Fruit fly (Drosophila melanogaster) whole organism, embryonic: ENCODE results near the gene gish.

Experiments
- Atf6 ChIP-seq: fragments of 200-800 bp; sonication (Bioruptor generic); IDR thresholded peaks from 2 replicates; pipeline ENCODE4 v1.3.6; 2022; ENCODE audit warnings: missing biosample characterization, missing genetic modification characterization
- Bdp1 ChIP-seq: fragments of 200-800 bp; sonication (Bioruptor generic); optimal IDR thresholded peaks from 3 replicates; lab custom pipeline; 2016; ENCODE audit warnings: missing biosample characterization, missing genetic modification characterization
- BtbVII ChIP-seq: fragments of 200-800 bp; sonication (Bioruptor generic); optimal IDR thresholded peaks from 3 replicates; lab custom pipeline; 2017; ENCODE audit warnings: missing biosample characterization, mild to moderate bottlenecking, missing genetic modification characterization
- CG10209 ChIP-seq: fragments of 200-800 bp; sonication (Bioruptor generic); optimal IDR thresholded peaks from 3 replicates; lab custom pipeline; 2017; ENCODE audit warnings: missing biosample characterization, mild to moderate bottlenecking, missing genetic modification characterization, missing genetic modification reagents
- CG10321 ChIP-seq: fragments of 200-800 bp; sonication (Bioruptor generic); IDR thresholded peaks from 2 replicates; pipeline ENCODE4 v1.3.6; 2022; ENCODE audit warnings: missing biosample characterization, missing genetic modification characterization
- CG12219 ChIP-seq: fragments of 200-800 bp; sonication (Bioruptor generic); optimal IDR thresholded peaks from 3 replicates; lab custom pipeline; 2018; ENCODE audit warnings: missing biosample characterization, mild to moderate bottlenecking, missing genetic modification characterization
- CG12744 ChIP-seq: fragments of 200-800 bp; sonication (Bioruptor generic); optimal IDR thresholded peaks from 2 replicates; lab custom pipeline; 2016; ENCODE audit warnings: missing biosample characterization, missing genetic modification characterization
- CG12942 ChIP-seq: fragments of 200-800 bp; sonication (Bioruptor generic); optimal IDR thresholded peaks from 3 replicates; lab custom pipeline; 2016; ENCODE audit warnings: missing biosample characterization, missing genetic modification characterization
- CG13296 ChIP-seq: fragments of 200-800 bp; sonication (Bioruptor generic); optimal IDR thresholded peaks from 3 replicates; lab custom pipeline; 2018; ENCODE audit warnings: missing biosample characterization, mild to moderate bottlenecking, missing genetic modification characterization
- CG13624 ChIP-seq: fragments of 200-800 bp; sonication (Bioruptor generic); optimal IDR thresholded peaks from 2 replicates; lab custom pipeline; 2016; ENCODE audit warnings: missing biosample characterization, missing genetic modification characterization
- CG13894 ChIP-seq: fragments of 200-800 bp; sonication (Bioruptor generic); optimal IDR thresholded peaks from 3 replicates; lab custom pipeline; 2018; ENCODE audit warnings: missing biosample characterization, mild to moderate bottlenecking, missing genetic modification characterization, moderate library complexity
- CG14860 ChIP-seq: fragments of 200-800 bp; sonication (Bioruptor generic); IDR thresholded peaks from 3 replicates; pipeline ENCODE4 v1.3.6; 2022; ENCODE audit warnings: missing biosample characterization, missing genetic modification characterization; ENCODE audit not compliant: partially characterized antibody
- CG15073 ChIP-seq: fragments of 200-800 bp; sonication (Bioruptor generic); optimal IDR thresholded peaks from 2 replicates; lab custom pipeline; 2016; ENCODE audit warnings: missing biosample characterization, missing genetic modification characterization
- CG15269 ChIP-seq: fragments of 200-800 bp; sonication (Bioruptor generic); optimal IDR thresholded peaks from 2 replicates; lab custom pipeline; 2018; ENCODE audit warnings: missing biosample characterization, mild to moderate bottlenecking, missing genetic modification characterization, moderate library complexity
- CG16813 ChIP-seq: fragments of 200-800 bp; sonication (Bioruptor generic); IDR thresholded peaks from 3 replicates; pipeline ENCODE4 v1.3.6; 2022; ENCODE audit warnings: missing biosample characterization, missing genetic modification characterization; ENCODE audit not compliant: partially characterized antibody
- CG1832 ChIP-seq: fragments of 200-800 bp; sonication (Bioruptor generic); optimal IDR thresholded peaks from 2 replicates; lab custom pipeline; 2017; ENCODE audit warnings: missing biosample characterization, mild to moderate bottlenecking, missing genetic modification characterization, inconsistent platforms
- CG2116 ChIP-seq: fragments of 200-800 bp; sonication (Bioruptor generic); optimal IDR thresholded peaks from 3 replicates; lab custom pipeline; 2018; ENCODE audit warnings: missing biosample characterization, mild to moderate bottlenecking, missing genetic modification characterization
- CG2199 ChIP-seq: fragments of 200-800 bp; sonication (Bioruptor generic); IDR thresholded peaks from 3 replicates; pipeline ENCODE4 v1.3.6; 2022; ENCODE audit warnings: missing biosample characterization, missing genetic modification characterization
- CG31365 ChIP-seq: fragments of 200-800 bp; sonication (Bioruptor generic); optimal IDR thresholded peaks from 2 replicates; lab custom pipeline; 2018; ENCODE audit warnings: missing biosample characterization, mild to moderate bottlenecking, missing genetic modification characterization
- CG3163 ChIP-seq: fragments of 200-800 bp; sonication (Bioruptor generic); optimal IDR thresholded peaks from 3 replicates; lab custom pipeline; 2016; ENCODE audit warnings: missing biosample characterization, missing genetic modification characterization
- CG3407 ChIP-seq: fragments of 200-800 bp; sonication (Bioruptor generic); optimal IDR thresholded peaks from 2 replicates; lab custom pipeline; 2018; ENCODE audit warnings: missing biosample characterization, mild to moderate bottlenecking, missing genetic modification characterization
- CG4404 ChIP-seq: fragments of 200-800 bp; sonication (Bioruptor generic); IDR thresholded peaks from 2 replicates; pipeline ENCODE4 v1.3.6; 2022; ENCODE audit warnings: missing biosample characterization, missing genetic modification characterization
- CG4617 ChIP-seq: fragments of 200-800 bp; sonication (Bioruptor generic); optimal IDR thresholded peaks from 3 replicates; lab custom pipeline; 2016; ENCODE audit warnings: missing biosample characterization, missing genetic modification characterization, borderline replicate concordance
- CG6683 ChIP-seq: fragments of 200-800 bp; sonication (Bioruptor generic); optimal IDR thresholded peaks from 2 replicates; lab custom pipeline; 2017; ENCODE audit warnings: missing biosample characterization, mild to moderate bottlenecking, missing genetic modification characterization, missing genetic modification reagents
- CG8089 ChIP-seq: fragments of 200-800 bp; sonication (Bioruptor generic); optimal IDR thresholded peaks from 3 replicates; lab custom pipeline; 2016; ENCODE audit warnings: missing biosample characterization, missing genetic modification characterization
- CG8388 ChIP-seq: fragments of 200-800 bp; sonication (Bioruptor generic); optimal IDR thresholded peaks from 2 replicates; lab custom pipeline; 2019; ENCODE audit warnings: missing biosample characterization, mild to moderate bottlenecking, missing genetic modification characterization, moderate library complexity
- CG8944 ChIP-seq: fragments of 200-800 bp; sonication (Bioruptor generic); optimal IDR thresholded peaks from 3 replicates; lab custom pipeline; 2016; ENCODE audit warnings: missing biosample characterization, missing genetic modification characterization
- Dad ChIP-seq: fragments of 200-800 bp; sonication (Bioruptor generic); optimal IDR thresholded peaks from 3 replicates; lab custom pipeline; 2016; ENCODE audit warnings: missing biosample characterization, missing genetic modification characterization
- ERR ChIP-seq: fragments of 200-800 bp; sonication (Bioruptor generic); optimal IDR thresholded peaks from 2 replicates; lab custom pipeline; 2016; ENCODE audit warnings: missing biosample characterization, missing genetic modification characterization
- Kr ChIP-seq: fragments of 200-800 bp; sonication (Bioruptor generic); optimal IDR thresholded peaks from 2 replicates; lab custom pipeline; 2017; ENCODE audit warnings: missing biosample characterization, mild to moderate bottlenecking, missing genetic modification characterization
- Lpt ChIP-seq: fragments of >200 bp; optimal IDR thresholded peaks from 2 replicates; lab custom pipeline; 2018; ENCODE audit warnings: missing biosample characterization, missing genetic modification characterization
- Side ChIP-seq: fragments of 200-800 bp; sonication (Bioruptor generic); optimal IDR thresholded peaks from 2 replicates; lab custom pipeline; 2016; ENCODE audit warnings: missing biosample characterization, missing genetic modification characterization
- Taf1 ChIP-seq: fragments of 200-800 bp; sonication (Bioruptor generic); IDR thresholded peaks from 2 replicates; pipeline ENCODE4 v1.3.6; 2022; ENCODE audit warnings: missing biosample characterization, missing genetic modification characterization
- al ChIP-seq: fragments of 200-800 bp; sonication (Bioruptor generic); IDR thresholded peaks from 2 replicates; pipeline ENCODE4 v1.3.6; 2022; ENCODE audit warnings: missing biosample characterization, missing genetic modification characterization
- bbx ChIP-seq: fragments of 200-800 bp; sonication (Bioruptor generic); IDR thresholded peaks from 2 replicates; pipeline ENCODE4 v1.3.6; 2022; ENCODE audit warnings: missing biosample characterization, missing genetic modification characterization; ENCODE audit not compliant: partially characterized antibody
- cad ChIP-seq: fragments of >200 bp; optimal IDR thresholded peaks from 2 replicates; lab custom pipeline; 2017; ENCODE audit warnings: missing biosample characterization, missing genetic modification characterization
- crc ChIP-seq: fragments of 200-800 bp; sonication (Bioruptor generic); optimal IDR thresholded peaks from 2 replicates; lab custom pipeline; 2016; ENCODE audit warnings: missing biosample characterization, missing genetic modification characterization
- cwo ChIP-seq: fragments of 200-800 bp; sonication (Bioruptor generic); optimal IDR thresholded peaks from 3 replicates; lab custom pipeline; 2017; ENCODE audit warnings: missing biosample characterization, missing genetic modification characterization, mild to moderate bottlenecking, moderate library complexity, missing genetic modification reagents
- ems ChIP-seq: fragments of 200-800 bp; sonication (Bioruptor generic); optimal IDR thresholded peaks from 3 replicates; lab custom pipeline; 2016; ENCODE audit warnings: missing biosample characterization, missing genetic modification characterization
- eyg ChIP-seq: fragments of 200-800 bp; sonication (Bioruptor generic); optimal IDR thresholded peaks from 3 replicates; lab custom pipeline; 2016; ENCODE audit warnings: missing biosample characterization, missing genetic modification characterization
- gt ChIP-seq: fragments of 200-800 bp; sonication (Bioruptor generic); IDR thresholded peaks from 2 replicates; pipeline ENCODE4 v1.3.6; 2022; ENCODE audit warnings: missing biosample characterization, missing genetic modification characterization
- inv ChIP-seq: fragments of 200-800 bp; sonication (Bioruptor generic); IDR thresholded peaks from 2 replicates; pipeline ENCODE4 v1.3.6; 2022; ENCODE audit warnings: missing biosample characterization, missing genetic modification characterization; ENCODE audit not compliant: partially characterized antibody
- lmd ChIP-seq: fragments of 200-800 bp; sonication (Bioruptor generic); IDR thresholded peaks from 2 replicates; pipeline ENCODE4 v1.3.6; 2022; ENCODE audit warnings: missing biosample characterization, missing genetic modification characterization
- lola ChIP-seq, 3 experiments: fragments of >200 bp in 2 of 3; fragments of 200-800 bp in 1 of 3; sonication (Bioruptor generic) in 1 of 3; optimal IDR thresholded peaks; 2 replicates each; lab custom pipeline; 2017 to 2019; ENCODE audit warnings: missing biosample characterization in 3 of 3, missing genetic modification characterization in 3 of 3, mild to moderate bottlenecking in 1 of 3, moderate library complexity in 1 of 3
- org-1 ChIP-seq: fragments of 200-800 bp; sonication (Bioruptor generic); optimal IDR thresholded peaks from 2 replicates; lab custom pipeline; 2017; ENCODE audit warnings: missing biosample characterization, missing genetic modification characterization
- sd ChIP-seq: fragments of 200-800 bp; sonication (Bioruptor generic); optimal IDR thresholded peaks from 3 replicates; lab custom pipeline; 2018; ENCODE audit warnings: missing biosample characterization, mild to moderate bottlenecking, missing genetic modification characterization, moderate library complexity
- sqz ChIP-seq: fragments of 200-800 bp; sonication (Bioruptor generic); optimal IDR thresholded peaks from 3 replicates; lab custom pipeline; 2018; ENCODE audit warnings: missing biosample characterization, mild to moderate bottlenecking, missing genetic modification characterization
- tgo ChIP-seq: fragments of 200-800 bp; sonication (Bioruptor generic); IDR thresholded peaks from 3 replicates; pipeline ENCODE4 v1.3.6; 2022; ENCODE audit warnings: missing biosample characterization, missing genetic modification characterization
- yki ChIP-seq: fragments of >200 bp; optimal IDR thresholded peaks from 3 replicates; lab custom pipeline; 2018
- zfh1 ChIP-seq: fragments of 200-800 bp; sonication (Bioruptor generic); IDR thresholded peaks from 3 replicates; pipeline ENCODE4 v1.3.6; 2022; ENCODE audit warnings: missing biosample characterization, missing genetic modification characterization

Gene gish

DNA sequence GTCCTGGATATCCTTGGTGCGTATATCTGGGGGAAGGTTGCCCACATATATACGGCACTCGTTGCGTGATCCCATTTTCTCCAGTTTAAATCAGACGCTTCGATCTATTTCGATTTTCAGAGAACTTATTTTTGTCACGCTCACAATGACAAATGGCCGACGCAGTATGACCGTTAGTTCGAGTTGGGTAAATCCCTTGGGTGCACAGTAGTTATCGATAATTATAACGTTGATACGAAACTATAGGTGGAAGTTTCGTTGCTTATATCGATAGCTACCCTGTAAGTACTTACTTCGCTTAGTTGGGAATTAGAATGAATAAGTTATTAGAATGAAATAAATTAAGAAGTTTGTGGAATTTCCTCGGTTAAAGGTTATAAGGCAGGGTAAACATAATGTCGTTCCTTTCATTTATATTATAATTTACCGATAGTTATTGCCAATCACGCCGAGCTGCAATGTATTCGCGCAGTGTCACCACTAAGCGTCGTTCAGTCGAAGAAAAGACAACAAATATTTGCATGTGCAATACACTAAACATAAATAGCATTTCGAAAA is 69.6 kb downstream of the gish start, which contains the start of the genes SF2 and pad (continued):
- TF ChIP-seq lmd (GFP tag; lab: Robert Waterston, UW): peak; percentile 71
- TF ChIP-seq Lpt (GFP tag; lab: Kevin White, UChicago): no peak
- peak; percentile 71 for TF ChIP-seq CG13894 (tag; lab: Kevin White, UChicago)
- TF ChIP-seq CG4404: peak; percentile 79
- peak; percentile 79 for TF ChIP-seq bbx (GFP tag; lab: Robert Waterston, UW)
- no peak for TF ChIP-seq BtbVII
- TF ChIP-seq cad (GFP tag; lab: Kevin White, UChicago): no peak
- TF ChIP-seq CG10209 (GFP tag; lab: Kevin White, UChicago): peak; percentile 71
- peak; percentile 30 for TF ChIP-seq CG3163 (GFP tag; lab: Kevin White, UChicago)
- peak; percentile 75 for TF ChIP-seq CG13296
- peak; percentile 82 for TF ChIP-seq ems (GFP tag; lab: Kevin White, UChicago)
- TF ChIP-seq CG1832 (GFP tag; lab: Kevin White, UChicago): no peak
- no peak for TF ChIP-seq Kr (GFP tag; lab: Kevin White, UChicago)
- peak; percentile 34 for TF ChIP-seq cwo (GFP tag; lab: Kevin White, UChicago)
- TF ChIP-seq CG15073: peak; percentile 35
- peak; percentile 46 for TF ChIP-seq eyg (GFP tag; lab: Kevin White, UChicago)
- TF ChIP-seq CG10321 (GFP tag; lab: Robert Waterston, UW): no peak
- peak in 1 of 3 experiments; percentile 80 for TF ChIP-seq lola (GFP tag; optimal IDR thresholded peaks at IDR 0.05; lab: Kevin White, UChicago)
- TF ChIP-seq CG13624 (GFP tag; lab: Kevin White, UChicago): peak; percentile 80
- TF ChIP-seq CG15269 (tag; lab: Kevin White, UChicago): peak; percentile 78
- peak; percentile 77 for TF ChIP-seq sd (tag; lab: Kevin White, UChicago)
- TF ChIP-seq CG6683 (GFP tag; lab: Kevin White, UChicago): peak; percentile 14
- TF ChIP-seq CG12219 (GFP tag; lab: Kevin White, UChicago): no peak
- TF ChIP-seq ERR (GFP tag; lab: Kevin White, UChicago): peak; percentile 57
- TF ChIP-seq sqz (GFP tag; lab: Kevin White, UChicago): peak; percentile 23
- peak; percentile 60; the same call in 1 of the 2 replicates for TF ChIP-seq Atf6
- TF ChIP-seq CG8089 (GFP tag; lab: Kevin White, UChicago): peak; percentile 54
- no peak for TF ChIP-seq CG31365 (tag; lab: Kevin White, UChicago)
- TF ChIP-seq CG2199 (GFP tag; lab: Robert Waterston, UW): no peak
- peak; percentile 66 for TF ChIP-seq CG8944 (GFP tag; lab: Kevin White, UChicago)
- TF ChIP-seq CG16813 (GFP tag; lab: Robert Waterston, UW): peak; percentile 98
- no peak for TF ChIP-seq org-1
- peak; percentile 67 for TF ChIP-seq Bdp1 (GFP tag; lab: Kevin White, UChicago)
- TF ChIP-seq inv (GFP tag; lab: Robert Waterston, UW): peak; percentile 95
- TF ChIP-seq yki (lab: Kevin White, UChicago): no peak
- peak; percentile 45 for TF ChIP-seq CG8388
- peak; percentile 78 for TF ChIP-seq CG12942 (GFP tag; lab: Kevin White, UChicago)
- TF ChIP-seq Dad (GFP tag; lab: Kevin White, UChicago): peak; percentile 66
- no peak for TF ChIP-seq gt (GFP tag; lab: Robert Waterston, UW)
- TF ChIP-seq Side (GFP tag; lab: Kevin White, UChicago): peak; percentile 66
- peak; percentile 68 for TF ChIP-seq crc
- TF ChIP-seq Taf1 (GFP tag; lab: Robert Waterston, UW): 0 out of 2 replicates have a peak, but pooled peaks have one; percentile 51
- peak; percentile 39 for TF ChIP-seq CG3407 (GFP tag; lab: Kevin White, UChicago)
- TF ChIP-seq CG12744 (GFP tag; lab: Kevin White, UChicago): peak; percentile 49
- peak; percentile 72 for TF ChIP-seq al
- peak; percentile 95 for TF ChIP-seq CG2116
- TF ChIP-seq tgo (GFP tag; lab: Robert Waterston, UW): peak; percentile 73
- TF ChIP-seq CG14860 (GFP tag; lab: Robert Waterston, UW): peak; percentile 97
- peak; percentile 38; the same call in 1 of the 3 replicates for TF ChIP-seq zfh1 (GFP tag; lab: Robert Waterston, UW)
- TF ChIP-seq CG4617 (GFP tag; lab: Kevin White, UChicago): peak; percentile 68
